Fruit fly (Drosophila melanogaster) whole organism, embryonic: ENCODE measurements around the gene mRpS2.

Experiments
- Atf6 ChIP-seq: fragments of 200-800 bp; sonication (Bioruptor generic); IDR thresholded peaks from 2 replicates; pipeline ENCODE4 v1.3.6; 2022; ENCODE audit warnings: missing biosample characterization, missing genetic modification characterization
- Blimp-1 ChIP-seq: fragments of 200-800 bp; sonication (Bioruptor generic); optimal IDR thresholded peaks from 3 replicates; lab custom pipeline; 2018; ENCODE audit warnings: missing biosample characterization, missing genetic modification characterization, mild to moderate bottlenecking, moderate library complexity, missing genetic modification reagents
- CG10462 ChIP-seq: fragments of 200-800 bp; sonication (Bioruptor generic); optimal IDR thresholded peaks from 2 replicates; lab custom pipeline; 2016; ENCODE audit warnings: missing biosample characterization, missing genetic modification characterization
- CG15269 ChIP-seq: fragments of 200-800 bp; sonication (Bioruptor generic); optimal IDR thresholded peaks from 2 replicates; lab custom pipeline; 2018; ENCODE audit warnings: missing biosample characterization, mild to moderate bottlenecking, missing genetic modification characterization, moderate library complexity
- CG16863 ChIP-seq: fragments of 200-800 bp; sonication (Bioruptor generic); optimal IDR thresholded peaks from 3 replicates; lab custom pipeline; 2016; ENCODE audit warnings: missing biosample characterization, missing genetic modification characterization
- CG18599 ChIP-seq: fragments of 200-800 bp; sonication (Bioruptor generic); optimal IDR thresholded peaks from 3 replicates; lab custom pipeline; 2017; ENCODE audit warnings: missing biosample characterization, missing genetic modification characterization, mild to moderate bottlenecking, moderate library complexity, missing genetic modification reagents
- CG2120 ChIP-seq: fragments of 200-800 bp; sonication (Bioruptor generic); optimal IDR thresholded peaks from 3 replicates; lab custom pipeline; 2016; ENCODE audit warnings: missing biosample characterization, missing genetic modification characterization
- CG2678 ChIP-seq: fragments of 200-800 bp; sonication (Bioruptor generic); optimal IDR thresholded peaks from 3 replicates; lab custom pipeline; 2019; ENCODE audit warnings: missing biosample characterization, mild to moderate bottlenecking, missing genetic modification characterization, moderate library complexity
- CG2712 ChIP-seq: fragments of 200-800 bp; optimal IDR thresholded peaks from 3 replicates; lab custom pipeline; 2019; ENCODE audit warnings: missing biosample characterization, mild to moderate bottlenecking, missing genetic modification characterization, moderate library complexity
- CG2889 ChIP-seq: fragments of 200-800 bp; sonication (Bioruptor generic); IDR thresholded peaks from 3 replicates; pipeline ENCODE4 v1.3.6; 2022; ENCODE audit warnings: missing biosample characterization, missing genetic modification characterization
- CG30403 ChIP-seq: fragments of 200-800 bp; sonication (Bioruptor generic); optimal IDR thresholded peaks from 3 replicates; lab custom pipeline; 2016; ENCODE audit warnings: missing biosample characterization, missing genetic modification characterization
- CG33557 ChIP-seq: fragments of 200-800 bp; sonication (Bioruptor generic); optimal IDR thresholded peaks from 2 replicates; lab custom pipeline; 2019; ENCODE audit warnings: missing biosample characterization, mild to moderate bottlenecking, missing genetic modification characterization, moderate library complexity
- CG6254 ChIP-seq: fragments of 200-800 bp; sonication (Bioruptor generic); optimal IDR thresholded peaks from 3 replicates; lab custom pipeline; 2017; ENCODE audit warnings: mild to moderate bottlenecking, missing biosample characterization, missing genetic modification reagents, missing genetic modification characterization
- CG6654 ChIP-seq: fragments of 200-800 bp; sonication (Bioruptor generic); optimal IDR thresholded peaks from 2 replicates; lab custom pipeline; 2017; ENCODE audit warnings: missing biosample characterization, mild to moderate bottlenecking, missing genetic modification characterization
- CG6689 ChIP-seq: fragments of 200-800 bp; sonication (Bioruptor generic); IDR thresholded peaks from 2 replicates; pipeline ENCODE4 v1.3.6; 2022; ENCODE audit warnings: missing biosample characterization, missing genetic modification characterization
- CG7556 ChIP-seq: fragments of 200-800 bp; sonication (Bioruptor generic); optimal IDR thresholded peaks from 2 replicates; lab custom pipeline; 2017; ENCODE audit warnings: missing biosample characterization, mild to moderate bottlenecking, missing genetic modification characterization
- CG8089 ChIP-seq: fragments of 200-800 bp; sonication (Bioruptor generic); optimal IDR thresholded peaks from 3 replicates; lab custom pipeline; 2016; ENCODE audit warnings: missing biosample characterization, missing genetic modification characterization
- CG8944 ChIP-seq: fragments of 200-800 bp; sonication (Bioruptor generic); optimal IDR thresholded peaks from 3 replicates; lab custom pipeline; 2016; ENCODE audit warnings: missing biosample characterization, missing genetic modification characterization
- CTCF ChIP-seq: fragments of 200-800 bp; sonication (Bioruptor generic); optimal IDR thresholded peaks from 2 replicates; lab custom pipeline; 2017; ENCODE audit warnings: missing biosample characterization, mild to moderate bottlenecking, missing genetic modification characterization, moderate library complexity
- D19B ChIP-seq: fragments of 200-800 bp; sonication (Bioruptor generic); optimal IDR thresholded peaks from 2 replicates; lab custom pipeline; 2017; ENCODE audit warnings: missing biosample characterization, mild to moderate bottlenecking, missing genetic modification characterization
- Dip3 ChIP-seq: fragments of 200-800 bp; sonication (Bioruptor generic); optimal IDR thresholded peaks from 3 replicates; lab custom pipeline; 2016; ENCODE audit warnings: missing biosample characterization, missing genetic modification characterization
- Ets97D ChIP-seq: fragments of 200-800 bp; sonication (Bioruptor generic); optimal IDR thresholded peaks from 3 replicates; lab custom pipeline; 2016; ENCODE audit warnings: missing biosample characterization, missing genetic modification characterization
- Hr51 ChIP-seq, 2 experiments: fragments of 200-800 bp; sonication (Bioruptor generic); optimal IDR thresholded peaks; 2 replicates in 1 of 2; 3 replicates in 1 of 2; lab custom pipeline; 2016 to 2018; ENCODE audit warnings: missing biosample characterization in 2 of 2, missing genetic modification characterization in 2 of 2, mild to moderate bottlenecking in 1 of 2, moderate library complexity in 1 of 2
- MTF-1 ChIP-seq: fragments of 200-800 bp; sonication (Bioruptor generic); optimal IDR thresholded peaks from 2 replicates; lab custom pipeline; 2018; ENCODE audit warnings: missing biosample characterization, mild to moderate bottlenecking, missing genetic modification characterization, borderline replicate concordance
- Med ChIP-seq: fragments of 200-800 bp; sonication (Bioruptor generic); peaks from one replicate; lab custom pipeline; 2016; ENCODE audit warnings: missing biosample characterization, missing genetic modification characterization, mild to moderate bottlenecking, inconsistent platforms, moderate library complexity
- Myb ChIP-seq: fragments of 200-800 bp; sonication (Bioruptor generic); optimal IDR thresholded peaks from 2 replicates; lab custom pipeline; 2016; ENCODE audit warnings: missing biosample characterization, missing genetic modification characterization
- Pdp1 ChIP-seq, 2 experiments: fragments of 200-800 bp; sonication (Bioruptor generic); optimal IDR thresholded peaks; 3 replicates each; lab custom pipeline; 2016; ENCODE audit warnings: missing biosample characterization in 2 of 2, missing genetic modification characterization in 2 of 2, mild to moderate bottlenecking in 1 of 2, moderate library complexity in 1 of 2
- Ssrp ChIP-seq: fragments of 200-800 bp; sonication (Bioruptor generic); optimal IDR thresholded peaks from 2 replicates; lab custom pipeline; 2018; ENCODE audit warnings: missing biosample characterization, mild to moderate bottlenecking, missing genetic modification characterization, moderate library complexity
- Trl ChIP-seq, 3 experiments: fragments of >200 bp in 2 of 3; fragments of 200-800 bp in 1 of 3; sonication (Bioruptor generic) in 1 of 3; optimal IDR thresholded peaks; 2 replicates in 1 of 3; 3 replicates in 2 of 3; lab custom pipeline; 2016 to 2017; ENCODE audit warnings: missing biosample characterization in 1 of 3, missing genetic modification characterization in 1 of 3
- Xbp1 ChIP-seq: fragments of 200-800 bp; sonication (Bioruptor generic); optimal IDR thresholded peaks from 3 replicates; lab custom pipeline; 2016; ENCODE audit warnings: missing biosample characterization, mild to moderate bottlenecking, missing genetic modification characterization
- Xrp1 ChIP-seq: fragments of 200-800 bp; sonication (Bioruptor generic); IDR thresholded peaks from 2 replicates; pipeline ENCODE4 v1.3.6; 2022; ENCODE audit warnings: missing biosample characterization, missing genetic modification characterization
- az2 ChIP-seq: fragments of 200-800 bp; sonication (Bioruptor generic); optimal IDR thresholded peaks from 3 replicates; lab custom pipeline; 2016; ENCODE audit warnings: missing biosample characterization, missing genetic modification characterization
- dan ChIP-seq: fragments of 200-800 bp; sonication (Bioruptor generic); IDR thresholded peaks from 2 replicates; pipeline ENCODE4 v1.3.6; 2022; ENCODE audit warnings: missing biosample characterization, missing genetic modification characterization
- dmrt11E ChIP-seq: fragments of 200-800 bp; sonication (Bioruptor generic); optimal IDR thresholded peaks from 3 replicates; lab custom pipeline; 2018; ENCODE audit warnings: missing biosample characterization, mild to moderate bottlenecking, missing genetic modification characterization, moderate library complexity
- grau ChIP-seq: fragments of 200-800 bp; optimal IDR thresholded peaks from 3 replicates; lab custom pipeline; 2019; ENCODE audit warnings: missing biosample characterization, mild to moderate bottlenecking, missing genetic modification characterization, moderate library complexity
- grn ChIP-seq: fragments of 200-800 bp; sonication (Bioruptor generic); optimal IDR thresholded peaks from 3 replicates; lab custom pipeline; 2017; ENCODE audit warnings: missing biosample characterization, missing genetic modification characterization
- jigr1 ChIP-seq: fragments of 200-800 bp; sonication (Bioruptor generic); IDR thresholded peaks from 3 replicates; pipeline ENCODE4 v1.3.6; 2022; ENCODE audit warnings: missing biosample characterization, missing genetic modification characterization
- lab ChIP-seq: fragments of 200-800 bp; sonication (Bioruptor generic); optimal IDR thresholded peaks from 3 replicates; lab custom pipeline; 2017; ENCODE audit warnings: missing biosample characterization, missing genetic modification characterization, mild to moderate bottlenecking, moderate library complexity, missing genetic modification reagents
- lilli ChIP-seq: fragments of 200-800 bp; sonication (Bioruptor generic); optimal IDR thresholded peaks from 3 replicates; lab custom pipeline; 2016; ENCODE audit warnings: missing biosample characterization, missing genetic modification characterization
- pfk ChIP-seq: fragments of 200-800 bp; sonication (Bioruptor generic); optimal IDR thresholded peaks from 2 replicates; lab custom pipeline; 2018; ENCODE audit warnings: missing biosample characterization, mild to moderate bottlenecking, missing genetic modification characterization, moderate library complexity
- phol ChIP-seq: fragments of 200-800 bp; sonication (Bioruptor generic); optimal IDR thresholded peaks from 3 replicates; lab custom pipeline; 2018; ENCODE audit warnings: missing biosample characterization, mild to moderate bottlenecking, missing genetic modification characterization, moderate library complexity
- psq ChIP-seq: fragments of 200-800 bp; sonication (Bioruptor generic); optimal IDR thresholded peaks from 2 replicates; lab custom pipeline; 2017; ENCODE audit warnings: missing biosample characterization, missing genetic modification characterization
- ranshi ChIP-seq: fragments of 200-800 bp; sonication (Bioruptor generic); IDR thresholded peaks from 2 replicates; pipeline ENCODE4 v1.3.6; 2022; ENCODE audit warnings: missing biosample characterization, missing genetic modification characterization
- repo ChIP-seq: fragments of 200-800 bp; sonication (Bioruptor generic); optimal IDR thresholded peaks from 2 replicates; lab custom pipeline; 2016; ENCODE audit warnings: missing biosample characterization, missing genetic modification characterization
- rib ChIP-seq: fragments of 200-800 bp; sonication (Bioruptor generic); IDR thresholded peaks from 2 replicates; pipeline ENCODE4 v1.3.6; 2022; ENCODE audit warnings: missing biosample characterization, missing genetic modification characterization
- schlank ChIP-seq: fragments of 200-800 bp; sonication (Bioruptor generic); optimal IDR thresholded peaks from 2 replicates; lab custom pipeline; 2018; ENCODE audit warnings: missing biosample characterization, mild to moderate bottlenecking, missing genetic modification characterization
- scrt ChIP-seq: fragments of 200-800 bp; sonication (Bioruptor generic); optimal IDR thresholded peaks from 2 replicates; lab custom pipeline; 2018; ENCODE audit warnings: missing biosample characterization, mild to moderate bottlenecking, missing genetic modification characterization, moderate library complexity
- sqz ChIP-seq: fragments of 200-800 bp; sonication (Bioruptor generic); optimal IDR thresholded peaks from 3 replicates; lab custom pipeline; 2018; ENCODE audit warnings: missing biosample characterization, mild to moderate bottlenecking, missing genetic modification characterization
- tio ChIP-seq: fragments of 200-800 bp; sonication (Bioruptor generic); optimal IDR thresholded peaks from 2 replicates; lab custom pipeline; 2017; ENCODE audit warnings: missing biosample characterization, missing genetic modification characterization, inconsistent platforms
- unpg ChIP-seq: fragments of 200-800 bp; sonication (Bioruptor generic); optimal IDR thresholded peaks from 3 replicates; lab custom pipeline; 2018; ENCODE audit warnings: missing biosample characterization, mild to moderate bottlenecking, missing genetic modification characterization, moderate library complexity

Gene mRpS2

DNA sequence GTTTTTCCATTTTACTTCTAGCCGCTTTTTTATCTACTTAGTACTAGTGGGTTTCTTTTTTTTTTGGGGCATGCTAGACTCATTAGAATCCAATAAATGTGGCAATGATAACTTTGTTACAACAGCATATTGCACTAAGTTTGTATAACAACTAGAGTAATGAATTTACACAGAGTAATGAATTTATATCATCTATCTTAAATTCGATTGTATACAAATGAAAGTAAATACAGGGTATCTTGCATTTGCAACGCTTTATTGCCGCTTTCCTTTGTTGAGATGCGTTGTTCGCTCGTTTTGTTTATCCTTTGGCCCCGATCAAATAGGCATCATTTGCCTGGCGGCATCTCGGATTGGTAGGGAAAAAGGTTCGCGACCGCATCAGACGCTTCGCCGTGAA, 4.6 kb upstream of the mRpS2 start:
- TF ChIP-seq rib (GFP tag; lab: Robert Waterston, UW) (no peak), Ssrp (tag; lab: Kevin White, UChicago) (no peak), lab (GFP tag; lab: Kevin White, UChicago) (peak; percentile 40), Xbp1 (GFP tag; lab: Kevin White, UChicago) (peak; percentile 24), unpg (GFP tag; lab: Kevin White, UChicago) (peak; percentile 18), D19B (GFP tag; lab: Kevin White, UChicago) (peak; percentile 77), CG8944 (GFP tag; lab: Kevin White, UChicago) (no peak), CG6254 (GFP tag; lab: Kevin White, UChicago) (no peak), repo (no peak), Pdp1 (GFP tag; optimal IDR thresholded peaks at IDR 0.05; lab: Kevin White, UChicago) (no peak), CG8089 (GFP tag; lab: Kevin White, UChicago) (no peak), Trl (optimal IDR thresholded peaks at IDR 0.05; lab: Kevin White, UChicago) (no peak), Trl (GFP tag; optimal IDR thresholded peaks at IDR 0.05; lab: Kevin White, UChicago) (no peak), phol (peak; percentile 13), Hr51 (GFP tag; optimal IDR thresholded peaks at IDR 0.05; lab: Kevin White, UChicago) (peak in 1 of 2 experiments; percentile 23), CG2120 (peak; percentile 18), dmrt11E (peak; percentile 1), grau (tag; lab: Kevin White, UChicago) (peak; percentile 5), Myb (GFP tag; lab: Kevin White, UChicago) (peak; percentile 10), CG2889 (GFP tag; lab: Robert Waterston, UW) (0 out of 3 replicates have a peak, but pooled peaks have one; percentile 9), Ets97D (no peak), lilli (GFP tag; lab: Kevin White, UChicago) (peak; percentile 18), az2 (GFP tag; lab: Kevin White, UChicago) (peak; percentile 2), schlank (no peak), scrt (GFP tag; lab: Kevin White, UChicago) (no peak), jigr1 (GFP tag; lab: Robert Waterston, UW) (no peak), ranshi (GFP tag; lab: Robert Waterston, UW) (0 out of 2 replicates have a peak, but pooled peaks have one; percentile 34), CG2678 (peak; percentile 31), CG15269 (tag; lab: Kevin White, UChicago) (peak; percentile 25), CG18599 (GFP tag; lab: Kevin White, UChicago) (peak; percentile 46), CG2712 (tag; lab: Kevin White, UChicago) (peak; percentile 11), psq (GFP tag; lab: Kevin White, UChicago) (no peak), CG6654 (GFP tag; lab: Kevin White, UChicago) (no peak), Atf6 (GFP tag; lab: Robert Waterston, UW) (no peak), Dip3 (GFP tag; lab: Kevin White, UChicago) (no peak), pfk (GFP tag; lab: Kevin White, UChicago) (no peak), Xrp1 (GFP tag; lab: Robert Waterston, UW) (peak; percentile 17; the same call in 1 of the 2 replicates), dan (GFP tag; lab: Robert Waterston, UW) (0 out of 2 replicates have a peak, but pooled peaks have one; percentile 29), CG30403 (GFP tag; lab: Kevin White, UChicago) (peak; percentile 5), CG7556 (GFP tag; lab: Kevin White, UChicago) (peak; percentile 2), tio (GFP tag; lab: Kevin White, UChicago) (peak; percentile 2), sqz (no peak), CG33557 (no peak), CG10462 (no peak), grn (GFP tag; lab: Kevin White, UChicago) (no peak), Blimp-1 (GFP tag; lab: Kevin White, UChicago) (peak; percentile 15), CG6689 (GFP tag; lab: Robert Waterston, UW) (0 out of 2 replicates have a peak, but pooled peaks have one; percentile 21), MTF-1 (no peak), CTCF (no peak), CG16863 (GFP tag; lab: Kevin White, UChicago) (peak; percentile 5), Med (GFP tag; lab: Kevin White, UChicago) (peak; percentile 45)
